Worm (Caenorhabditis elegans) whole organism, L2 larva: ENCODE data around the gene ben-1.
A peak's percentile ranks its signal among the peaks of the same experiment; 100 is the strongest.

ENCODE experiments used
- F13H6.1 ChIP-seq: sonication (generic microtip); optimal IDR thresholded peaks from 2 replicates; lab custom pipeline; 2016; ENCODE audit warnings: missing genetic modification characterization, missing compliant biosample characterization
- ZK546.5 ChIP-seq: sonication (generic microtip); optimal IDR thresholded peaks from 2 replicates; lab custom pipeline; 2017; ENCODE audit warnings: missing biosample characterization, missing genetic modification characterization
- alr-1 ChIP-seq: fragments of 150-350 bp; optimal IDR thresholded peaks from 2 replicates; lab custom pipeline; 2014; ENCODE audit warnings: missing biosample characterization, missing genetic modification characterization
- ceh-16 ChIP-seq: fragments of 150-350 bp; optimal IDR thresholded peaks from 2 replicates; lab custom pipeline; 2014; ENCODE audit warnings: missing biosample characterization, missing genetic modification characterization
- crh-2 ChIP-seq: sonication (generic microtip); optimal IDR thresholded peaks from 2 replicates; lab custom pipeline; 2017; ENCODE audit warnings: missing biosample characterization, missing genetic modification characterization
- egl-27 ChIP-seq: sonication (generic microtip); optimal IDR thresholded peaks from 3 replicates; lab custom pipeline; 2017; ENCODE audit warnings: missing biosample characterization, missing genetic modification reagents, missing genetic modification characterization
- elt-1 ChIP-seq: fragments of 150-350 bp; optimal IDR thresholded peaks from 2 replicates; lab custom pipeline; 2014; ENCODE audit warnings: missing biosample characterization, missing genetic modification characterization
- elt-3 ChIP-seq: sonication (generic microtip); optimal IDR thresholded peaks from 2 replicates; lab custom pipeline; 2017; ENCODE audit warnings: missing biosample characterization, missing genetic modification characterization
- lin-13 ChIP-seq: fragments of 150-350 bp; optimal IDR thresholded peaks from 2 replicates; lab custom pipeline; 2014; ENCODE audit warnings: missing biosample characterization, missing genetic modification reagents, missing genetic modification characterization
- lin-39 ChIP-seq: fragments of 150-350 bp; optimal IDR thresholded peaks from 2 replicates; lab custom pipeline; 2014; ENCODE audit warnings: missing biosample characterization, missing genetic modification reagents, missing genetic modification characterization
- nhr-11 ChIP-seq: fragments of 150-350 bp; optimal IDR thresholded peaks from 2 replicates; lab custom pipeline; 2014; ENCODE audit warnings: missing biosample characterization, missing genetic modification characterization
- nhr-21 ChIP-seq: fragments of 150-350 bp; optimal IDR thresholded peaks from 2 replicates; lab custom pipeline; 2014; ENCODE audit warnings: missing biosample characterization, missing genetic modification characterization
- skn-1 ChIP-seq: sonication (generic microtip); optimal IDR thresholded peaks from 2 replicates; lab custom pipeline; 2017; ENCODE audit warnings: missing biosample characterization, missing genetic modification characterization
- sma-9 ChIP-seq, 2 experiments: fragments of 150-350 bp in 1 of 2; sonication (generic microtip) in 1 of 2; optimal IDR thresholded peaks; 2 replicates each; lab custom pipeline; 2014 to 2016; ENCODE audit warnings: missing genetic modification characterization in 2 of 2, mild to moderate bottlenecking in 1 of 2, missing biosample characterization in 1 of 2, missing compliant biosample characterization in 1 of 2, missing genetic modification reagents in 1 of 2, moderate library complexity in 1 of 2

DNA sequence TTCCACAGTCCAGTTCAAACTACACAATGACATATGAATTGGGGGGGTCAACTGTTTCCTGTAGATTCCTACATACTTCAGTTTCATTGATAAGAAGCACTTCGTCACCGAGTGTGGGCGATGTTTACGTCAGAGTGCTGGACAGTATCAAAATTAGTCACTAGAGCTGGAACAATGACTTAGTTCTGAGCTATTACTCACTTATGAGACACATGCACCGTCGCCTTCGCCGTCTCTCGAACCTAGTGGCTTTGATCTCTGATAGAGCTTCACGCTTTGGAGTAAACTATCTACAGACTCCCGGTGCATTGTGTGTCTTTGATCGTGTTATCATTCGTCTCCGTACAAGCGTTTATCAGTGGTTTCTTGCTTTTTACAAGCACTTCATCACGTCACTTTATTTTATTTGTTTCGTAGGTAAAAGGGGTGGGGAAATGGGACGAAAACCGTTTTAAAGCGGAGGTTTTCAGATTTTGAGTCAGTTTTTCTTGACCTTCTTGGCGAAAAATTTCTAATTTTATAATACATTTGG lies 30.0 kb upstream of the ben-1 start:
- TF ChIP-seq ZK546.5 = no peak
- no peak for TF ChIP-seq ceh-16 (tag; lab: Kevin White, UChicago)
- TF ChIP-seq lin-13 (GFP tag; lab: Kevin White, UChicago) = no peak
- TF ChIP-seq nhr-11 = no peak
- no peak for TF ChIP-seq alr-1 (tag; lab: Kevin White, UChicago)
- TF ChIP-seq elt-1 (tag; lab: Kevin White, UChicago) = no peak
- no peak for TF ChIP-seq elt-3 (tag; lab: Kevin White, UChicago)
- TF ChIP-seq nhr-21 (tag; lab: Kevin White, UChicago) = no peak
- no peak for TF ChIP-seq lin-39 (tag; lab: Kevin White, UChicago)
- TF ChIP-seq sma-9 (GFP tag; optimal IDR thresholded peaks at IDR 0.05; lab: Kevin White, UChicago) = peak; percentile 63
- no peak for TF ChIP-seq sma-9 (tag; optimal IDR thresholded peaks at IDR 0.05; lab: Kevin White, UChicago)
- TF ChIP-seq egl-27 (tag; lab: Kevin White, UChicago) = no peak
- TF ChIP-seq F13H6.1 (tag; lab: Kevin White, UChicago) = peak; percentile 3
- TF ChIP-seq skn-1 (tag; lab: Kevin White, UChicago) = no peak
- TF ChIP-seq crh-2 = no peak
